Fruit fly (Drosophila melanogaster): Measurements from ENCODE around the gene jub.

Gene jub

DNA sequence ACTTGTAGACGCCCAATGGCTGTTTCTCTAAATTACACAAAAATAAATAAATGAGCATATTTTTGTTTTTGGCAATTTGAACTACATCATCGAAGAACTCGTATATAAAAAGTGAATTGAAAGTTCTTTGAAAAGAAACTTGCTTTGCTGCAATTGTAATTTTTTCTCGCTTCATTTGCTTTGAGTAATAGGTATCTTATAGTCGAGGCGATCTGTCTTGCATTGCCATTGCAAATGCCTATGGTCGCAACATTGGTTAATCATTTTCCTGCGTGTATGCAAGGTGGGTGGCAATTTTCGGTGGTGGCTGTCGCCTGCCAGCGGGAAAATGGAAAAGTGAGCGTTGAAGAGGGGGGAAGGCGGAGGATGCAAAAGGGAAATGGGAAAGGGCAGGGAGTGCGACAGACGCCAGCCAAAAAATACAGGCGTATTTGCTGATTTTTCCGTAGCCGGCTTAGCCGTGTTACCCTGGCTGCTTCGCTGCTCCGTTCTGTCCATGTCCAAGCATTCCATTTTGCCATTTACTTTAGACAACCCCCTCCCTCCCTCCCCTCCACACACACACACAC is 42.8 kb downstream of the jub start (continued):
- TF ChIP-seq B-H1 (GFP tag; IDR thresholded peaks at IDR 0.05) (no peak), CkIIα-i1 (GFP tag; IDR thresholded peaks at IDR 0.05) (no peak), CG15269 (tag; optimal IDR thresholded peaks at IDR 0.05) (no peak), CG2116 (GFP tag; optimal IDR thresholded peaks at IDR 0.05) (no peak), CG17802 (tag; optimal IDR thresholded peaks at IDR 0.05) (no peak), stc (GFP tag; IDR thresholded peaks at IDR 0.05) (no peak), CG11696 (GFP tag; IDR thresholded peaks at IDR 0.05) (no peak), CG31365 (tag; optimal IDR thresholded peaks at IDR 0.05) (no peak), CG10267 (tag; optimal IDR thresholded peaks at IDR 0.05) (no peak), CG1024 (GFP tag; IDR thresholded peaks at IDR 0.05) (no peak), CG11695 (GFP tag; IDR thresholded peaks at IDR 0.05) (no peak), HmgZ (tag; optimal IDR thresholded peaks at IDR 0.05) (no peak), slou (GFP tag; optimal IDR thresholded peaks at IDR 0.05) (no peak), CG6791 (GFP tag; IDR thresholded peaks at IDR 0.05; ENCODE audit: partially characterized antibody) (peak; percentile 74), Opbp (GFP tag; IDR thresholded peaks at IDR 0.05; ENCODE audit: partially characterized antibody) (no peak), CG30431 (GFP tag; optimal IDR thresholded peaks at IDR 0.05) (no peak), vnd (GFP tag; IDR thresholded peaks at IDR 0.05; ENCODE audit: partially characterized antibody) (no peak), hb (GFP tag; IDR thresholded peaks at IDR 0.05; ENCODE audit: partially characterized antibody) (no peak), CG14441 (GFP tag; IDR thresholded peaks at IDR 0.05) (no peak), mam (GFP tag; optimal IDR thresholded peaks at IDR 0.05) (no peak), CG3838 (GFP tag; optimal IDR thresholded peaks at IDR 0.05) (no peak), CG2120 (GFP tag; optimal IDR thresholded peaks at IDR 0.05) (no peak), az2 (GFP tag; optimal IDR thresholded peaks at IDR 0.05) (no peak), MESR4 (GFP tag; optimal IDR thresholded peaks at IDR 0.05) (no peak), sug (tag; optimal IDR thresholded peaks at IDR 0.05) (no peak), ken (GFP tag; IDR thresholded peaks at IDR 0.05) (no peak), Abd-B (GFP tag; optimal IDR thresholded peaks at IDR 0.05) (no peak), gsb-n (tag; optimal IDR thresholded peaks at IDR 0.05) (no peak), Scr (GFP tag; IDR thresholded peaks at IDR 0.05; ENCODE audit: partially characterized antibody) (no peak), MBD-R2 (GFP tag; IDR thresholded peaks at IDR 0.05) (no peak), CG18262 (tag; optimal IDR thresholded peaks at IDR 0.05) (peak; percentile 6), fd3F (GFP tag; optimal IDR thresholded peaks at IDR 0.05) (no peak), CG34224 (GFP tag; IDR thresholded peaks at IDR 0.05; ENCODE audit: partially characterized antibody) (no peak), CG3407 (GFP tag; optimal IDR thresholded peaks at IDR 0.05) (no peak), Ada2b (GFP tag; IDR thresholded peaks at IDR 0.05) (no peak), stwl (tag; optimal IDR thresholded peaks at IDR 0.05) (no peak), MTF-1 (GFP tag; optimal IDR thresholded peaks at IDR 0.05; ENCODE audit: borderline replicate concordance) (no peak), Blimp-1 (GFP tag; optimal IDR thresholded peaks at IDR 0.05) (no peak), BEAF-32 (GFP tag; optimal IDR thresholded peaks at IDR 0.05) (no peak), CG10979 (tag; optimal IDR thresholded peaks at IDR 0.05) (peak; percentile 16), Bgb (GFP tag; IDR thresholded peaks at IDR 0.05; ENCODE audit: partially characterized antibody) (no peak), CG32772 (GFP tag; IDR thresholded peaks at IDR 0.05) (no peak), CG8281 (tag; optimal IDR thresholded peaks at IDR 0.05) (no peak), knrl (GFP tag; IDR thresholded peaks at IDR 0.05; ENCODE audit: partially characterized antibody) (no peak), CG33557 (GFP tag; optimal IDR thresholded peaks at IDR 0.05) (no peak), inv (GFP tag; IDR thresholded peaks at IDR 0.05; ENCODE audit: partially characterized antibody) (no peak), CG8089 (GFP tag; optimal IDR thresholded peaks at IDR 0.05) (no peak), CG32767 (GFP tag; IDR thresholded peaks at IDR 0.05) (no peak), Oli (tag; optimal IDR thresholded peaks at IDR 0.05) (peak; percentile 8), tgo (GFP tag; IDR thresholded peaks at IDR 0.05) (no peak)

Measured in whole organism, embryonic.